Worm (Caenorhabditis elegans) whole organism, midembryonic: ENCODE results near the gene C27B7.6.

Experiments
- flt-1 ChIP-seq: fragments of 200-800 bp; sonication (Bioruptor generic); IDR thresholded peaks from 2 replicates; pipeline ENCODE4 v1.3.6; 2022; ENCODE audit warnings: missing genetic modification characterization, missing compliant biosample characterization
- klf-2 ChIP-seq: fragments of 200-800 bp; sonication (Bioruptor generic); conservative IDR thresholded peaks from 2 replicates; pipeline ENCODE4 v1.3.6; 2022; ENCODE audit warnings: missing genetic modification reagents, missing genetic modification characterization, missing compliant biosample characterization
- med-1 ChIP-seq: sonication (generic microtip); optimal IDR thresholded peaks from 2 replicates; lab custom pipeline; 2017; ENCODE audit warnings: missing genetic modification characterization, mild to moderate bottlenecking, missing compliant biosample characterization, antibody characterized with exemption, missing genetic modification reagents; ENCODE audit not compliant: insufficient read depth
- tab-1 ChIP-seq: fragments of 200-800 bp; sonication (Bioruptor generic); IDR thresholded peaks from 2 replicates; pipeline ENCODE4 v1.3.6; 2022; ENCODE audit warnings: missing genetic modification characterization, missing compliant biosample characterization

DNA sequence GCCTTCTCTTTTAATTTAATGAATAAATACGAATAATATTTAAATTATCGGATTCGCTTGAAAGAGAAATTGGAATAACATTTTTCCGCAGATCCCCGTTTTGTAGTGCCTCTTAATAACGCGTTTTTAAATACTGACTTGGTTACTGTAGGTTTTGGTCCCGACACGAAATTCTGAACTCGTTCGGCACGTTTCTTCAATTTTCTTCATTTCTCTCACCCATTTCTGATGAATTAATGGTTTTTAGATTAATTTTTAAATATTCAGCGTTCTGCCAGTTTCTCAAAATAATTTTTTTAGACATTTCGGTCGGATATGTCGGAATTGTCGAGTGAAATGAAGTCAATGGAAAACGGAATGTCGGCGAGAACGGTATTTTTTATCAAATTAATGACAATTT lies 4.8 kb downstream of the C27B7.6 start, which contains the start of gene C27B7.5:
- TF ChIP-seq med-1 (GFP tag; lab: Kevin White, UChicago): no peak
- no peak for TF ChIP-seq klf-2 (GFP tag; lab: Robert Waterston, UW)
- no peak for TF ChIP-seq flt-1
- no peak for TF ChIP-seq tab-1 (GFP tag; lab: Robert Waterston, UW)
